Worm (Caenorhabditis elegans) whole organism, mixed stage, embryonic: ENCODE data around the gene srd-5.

ENCODE experiments used
- sem-2 ChIP-seq: fragments of 200-800 bp; sonication (Bioruptor generic); optimal IDR thresholded peaks from 2 replicates; lab custom pipeline; 2018; ENCODE audit warnings: mild to moderate bottlenecking, missing genetic modification characterization, missing compliant biosample characterization
- unc-62 ChIP-seq: fragments of 150-350 bp; optimal IDR thresholded peaks from 2 replicates; lab custom pipeline; 2014; ENCODE audit warnings: missing biosample characterization, missing genetic modification reagents, missing genetic modification characterization

DNA sequence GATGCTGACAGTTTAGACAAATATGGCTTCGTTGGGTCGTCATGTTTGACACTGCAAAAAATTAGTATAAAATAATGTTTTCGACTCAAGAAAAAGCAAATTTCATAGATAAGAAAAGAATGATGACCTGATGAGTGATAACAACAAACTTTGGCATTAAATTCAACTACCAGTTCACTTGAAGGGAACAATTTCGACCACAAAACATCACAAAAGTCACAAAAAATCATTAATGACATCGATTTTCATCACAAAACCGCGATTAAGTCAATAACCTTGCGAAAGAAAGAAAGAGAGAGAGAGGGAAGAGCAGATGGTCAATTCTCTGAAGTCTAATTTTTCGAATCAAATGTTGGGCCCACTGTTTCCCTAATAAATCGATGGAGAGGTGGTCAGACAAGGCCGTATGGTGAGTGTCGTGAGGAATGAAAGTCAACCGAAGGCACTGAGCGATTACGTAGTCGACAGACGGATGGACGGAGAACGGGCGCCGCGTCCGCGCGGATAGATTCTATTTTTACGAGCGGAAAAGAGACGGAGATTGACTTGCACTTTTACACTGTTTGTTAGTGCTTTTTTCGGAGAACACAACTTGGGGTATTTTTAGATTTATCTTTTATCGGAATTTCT is 9.8 kb downstream of the srd-5 start, which contains the start of gene bec-1:
- TF ChIP-seq sem-2 (GFP tag; lab: Kevin White, UChicago) (no peak), unc-62 (GFP tag; lab: Kevin White, UChicago) (no peak)
